Worm (Caenorhabditis elegans): Measurements from ENCODE around the gene psr-1.

The psr-1 gene

DNA sequence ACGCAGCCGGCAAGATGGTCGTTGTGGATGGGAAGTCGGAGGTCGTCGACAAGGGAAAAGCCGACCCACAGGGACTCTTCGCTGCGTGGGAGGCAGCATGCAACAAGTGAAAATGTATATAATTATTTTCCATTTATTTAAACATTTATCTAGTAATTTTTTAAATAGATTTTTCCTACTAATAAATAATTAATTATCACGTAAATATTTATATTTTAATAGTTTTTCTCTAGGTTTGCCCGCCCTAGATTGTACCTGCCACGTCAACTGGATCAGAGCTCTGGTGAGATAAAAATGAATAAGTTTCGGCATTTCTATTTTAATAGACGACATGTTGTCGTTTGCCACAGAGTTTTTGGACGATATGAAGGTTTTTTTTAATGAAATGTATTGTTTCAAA, at the start of gene psr-1:
Gene psr-1 (plus strand): TSS at position 301 of the 400 bp plus-strand sequence.
- TF ChIP-seq lin-39 (tag; optimal IDR thresholded peaks at IDR 0.05): no peak

DNA sequence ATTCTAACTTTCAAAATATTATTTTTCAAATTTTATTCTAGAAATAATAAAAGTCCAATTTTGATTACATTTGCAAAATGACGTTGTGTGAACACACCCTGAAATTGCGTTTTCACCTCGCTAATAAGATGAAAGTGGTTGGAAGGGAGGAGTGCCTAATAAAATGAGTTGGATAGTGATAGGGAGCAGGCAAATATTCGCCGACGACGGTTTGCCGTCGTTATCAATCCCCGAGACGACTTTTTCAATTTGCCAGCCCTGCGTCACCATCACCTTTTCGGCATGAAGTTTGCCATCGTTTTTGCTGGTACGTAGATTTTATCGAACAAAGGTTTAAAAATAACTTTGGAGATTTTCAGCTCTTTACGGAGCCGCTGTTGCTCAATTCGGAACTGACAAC, 47.5 kb upstream of the psr-1 start, which contains the start of gene nspg-10:
Gene nspg-10 (plus strand): TSS at position 179 of the 400 bp plus-strand sequence.
- TF ChIP-seq fkh-2 (tag; optimal IDR thresholded peaks at IDR 0.05) (no peak), pqm-1 (tag; optimal IDR thresholded peaks at IDR 0.05) (peak; percentile 42), elt-2 (tag; optimal IDR thresholded peaks at IDR 0.05) (peak; percentile 73)

DNA sequence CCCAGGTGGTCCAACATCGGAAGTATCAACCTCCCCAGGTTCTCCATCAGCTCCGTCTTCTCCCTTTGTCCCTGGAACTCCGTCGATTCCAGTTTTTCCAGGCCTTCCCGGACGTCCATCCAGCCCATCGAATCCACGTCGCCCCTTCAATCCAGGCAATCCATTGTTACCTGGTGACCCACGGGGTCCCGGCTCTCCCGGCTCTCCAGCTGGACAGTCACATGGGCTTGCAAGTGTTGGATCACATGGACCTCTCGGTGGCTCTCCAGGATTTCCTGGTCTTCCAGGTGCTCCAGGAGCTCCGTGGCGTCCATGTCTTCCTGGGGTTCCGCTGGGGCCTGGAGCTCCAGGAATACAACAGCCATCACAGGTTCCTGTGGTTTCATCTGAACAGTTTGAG, 44.4 kb upstream of the psr-1 start:
- TF ChIP-seq nfya-1 (tag; optimal IDR thresholded peaks at IDR 0.05; ENCODE audit: insufficient read depth) (no peak), pha-4 (tag; optimal IDR thresholded peaks at IDR 0.05) (no peak), unc-39 (tag; optimal IDR thresholded peaks at IDR 0.05) (no peak), nhr-237 (tag; optimal IDR thresholded peaks at IDR 0.05) (no peak), nhr-11 (tag; optimal IDR thresholded peaks at IDR 0.05) (no peak), mml-1 (tag; optimal IDR thresholded peaks at IDR 0.05) (no peak), elt-2 (tag; optimal IDR thresholded peaks at IDR 0.05) (no peak), nhr-28 (tag; optimal IDR thresholded peaks at IDR 0.05) (no peak), egl-5 (tag; optimal IDR thresholded peaks at IDR 0.05) (no peak), zag-1 (tag; optimal IDR thresholded peaks at IDR 0.05) (no peak), ceh-82 (tag; optimal IDR thresholded peaks at IDR 0.05) (no peak), pqm-1 (tag; optimal IDR thresholded peaks at IDR 0.05) (no peak), egl-27 (tag; optimal IDR thresholded peaks at IDR 0.05) (no peak), nhr-77 (tag; optimal IDR thresholded peaks at IDR 0.05) (no peak), nhr-43 (tag; optimal IDR thresholded peaks at IDR 0.05; ENCODE audit: poor library complexity, severe bottlenecking) (no peak), ztf-4 (tag; optimal IDR thresholded peaks at IDR 0.05) (no peak), aly-2 (tag; optimal IDR thresholded peaks at IDR 0.05) (no peak), nhr-12 (tag; optimal IDR thresholded peaks at IDR 0.05) (no peak), R02D3.7 (tag; optimal IDR thresholded peaks at IDR 0.05) (no peak), mdl-1 (tag; optimal IDR thresholded peaks at IDR 0.05) (no peak)

DNA sequence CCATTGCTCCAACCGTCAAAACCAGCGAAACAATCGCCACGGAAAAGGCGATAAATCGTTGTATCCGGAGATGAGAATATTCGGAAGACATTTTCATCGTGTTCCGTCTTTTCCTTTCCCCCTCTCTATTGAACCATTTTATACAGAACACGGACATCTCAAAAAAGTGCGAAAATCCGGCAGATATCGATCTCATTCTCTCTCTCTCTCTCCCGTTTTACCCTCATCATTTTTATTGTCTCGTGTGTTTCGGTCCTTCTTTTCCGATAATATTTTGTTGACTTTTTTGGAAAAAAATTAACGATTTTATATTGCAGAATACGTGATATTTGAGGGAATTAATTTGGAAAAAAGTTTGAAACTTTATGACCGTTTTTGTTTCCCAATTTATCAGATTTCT, 43.5 kb upstream of the psr-1 start, which contains the start of gene col-110:
Gene col-110 (minus strand): TSS at position 101 of the 400 bp plus-strand sequence.
- no peak for TF ChIP-seq fkh-2 (tag; optimal IDR thresholded peaks at IDR 0.05)
- TF ChIP-seq nhr-25 (tag; optimal IDR thresholded peaks at IDR 0.05): no peak

DNA sequence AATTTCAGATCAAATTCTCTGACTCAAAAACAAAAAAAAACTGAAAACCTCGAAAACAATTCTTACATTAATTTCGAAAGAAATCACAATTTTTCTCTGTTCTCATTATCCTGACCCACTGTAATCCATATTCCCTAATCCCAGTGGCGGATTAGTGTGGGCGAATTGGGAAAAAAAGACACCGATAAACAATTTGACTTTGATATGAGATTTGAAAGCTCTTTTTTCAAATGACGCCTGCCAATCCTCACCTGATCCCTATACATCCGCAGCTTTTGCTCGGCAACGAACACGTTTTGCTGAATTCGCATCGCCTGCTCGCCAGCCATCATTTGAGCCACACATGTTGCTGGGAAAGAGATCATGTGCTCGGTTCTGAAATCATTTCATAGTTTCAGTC, 41.3 kb upstream of the psr-1 start:
- TF ChIP-seq elt-2 (tag; optimal IDR thresholded peaks at IDR 0.05): no peak
- no peak for TF ChIP-seq egl-27 (tag; optimal IDR thresholded peaks at IDR 0.05)
- no peak for TF ChIP-seq sea-2 (GFP tag; optimal IDR thresholded peaks at IDR 0.05)
- TF ChIP-seq R02D3.7 (tag; optimal IDR thresholded peaks at IDR 0.05): no peak
- TF ChIP-seq unc-39 (tag; optimal IDR thresholded peaks at IDR 0.05): no peak
- TF ChIP-seq ama-1 (optimal IDR thresholded peaks at IDR 0.05): no peak
- no peak for TF ChIP-seq skn-1 (tag; optimal IDR thresholded peaks at IDR 0.05)
- no peak for TF ChIP-seq lin-15B (tag; optimal IDR thresholded peaks at IDR 0.05)
- no peak for TF ChIP-seq elt-1 (tag; optimal IDR thresholded peaks at IDR 0.05)
- TF ChIP-seq lsy-12 (tag; optimal IDR thresholded peaks at IDR 0.05): no peak

DNA sequence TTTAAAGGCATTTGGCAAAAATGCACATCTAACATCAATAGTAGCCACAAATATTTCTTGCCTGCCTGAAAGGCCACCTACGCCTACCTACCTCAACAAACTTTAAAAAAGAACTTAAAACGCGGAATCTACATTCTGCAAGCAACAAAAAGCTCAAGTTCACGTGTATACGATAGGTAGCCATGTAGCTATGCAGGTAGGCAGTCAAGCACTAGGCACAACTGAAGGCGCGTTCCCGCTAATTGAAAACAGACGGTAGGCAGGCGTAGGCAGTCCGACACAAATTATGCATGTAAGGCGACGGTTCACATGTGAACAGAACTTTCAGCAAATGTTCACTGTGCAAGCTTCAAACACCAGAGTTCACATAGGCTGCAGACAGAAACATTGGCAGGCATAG, 40.5 kb upstream of the psr-1 start:
- TF ChIP-seq unc-62 (GFP tag; optimal IDR thresholded peaks at IDR 0.05) (no peak), nhr-76 (tag; optimal IDR thresholded peaks at IDR 0.05) (no peak), aly-2 (tag; optimal IDR thresholded peaks at IDR 0.05) (no peak), ceh-82 (tag; optimal IDR thresholded peaks at IDR 0.05) (no peak), fos-1 (tag; optimal IDR thresholded peaks at IDR 0.05) (no peak), tbx-2 (tag; optimal IDR thresholded peaks at IDR 0.05) (no peak), eor-1 (tag; optimal IDR thresholded peaks at IDR 0.05) (no peak)
